Worm (Caenorhabditis elegans) whole organism, L1 larva: ENCODE data around the gene arrd-15.

ENCODE experiments used
- F16B12.6 ChIP-seq: fragments of 150-350 bp; optimal IDR thresholded peaks from 2 replicates; lab custom pipeline; 2014; ENCODE audit warnings: missing biosample characterization, missing genetic modification characterization
- aly-2 ChIP-seq: fragments of 150-350 bp; optimal IDR thresholded peaks from 2 replicates; lab custom pipeline; 2014; ENCODE audit warnings: missing biosample characterization, missing genetic modification characterization
- ama-1 ChIP-seq: fragments of 150-350 bp; optimal IDR thresholded peaks from 2 replicates; lab custom pipeline; 2014
- blmp-1 ChIP-seq: fragments of 150-350 bp; optimal IDR thresholded peaks from 2 replicates; lab custom pipeline; 2014; ENCODE audit warnings: missing biosample characterization, missing genetic modification characterization
- ceh-8 ChIP-seq: fragments of 200-800 bp; sonication (Bioruptor generic); optimal IDR thresholded peaks from 2 replicates; lab custom pipeline; 2018; ENCODE audit warnings: mild to moderate bottlenecking, missing genetic modification characterization, moderate library complexity, missing compliant biosample characterization
- ceh-82 ChIP-seq, 3 experiments: fragments of 150-350 bp in 1 of 3; sonication (generic microtip) in 2 of 3; optimal IDR thresholded peaks; 2 replicates each; lab custom pipeline; 2014 to 2017; ENCODE audit warnings: missing biosample characterization in 3 of 3, missing genetic modification characterization in 3 of 3
- ceh-88 ChIP-seq: fragments of 200-800 bp; sonication (Bioruptor generic); IDR thresholded peaks from 2 replicates; pipeline ENCODE4 v1.3.6; 2022; ENCODE audit warnings: missing genetic modification characterization, missing compliant biosample characterization
- dpl-1 ChIP-seq, 3 experiments: fragments of 150-350 bp in 2 of 3; sonication (generic microtip) in 1 of 3; optimal IDR thresholded peaks; 2 replicates each; lab custom pipeline; 2014 to 2017; ENCODE audit warnings: missing biosample characterization in 3 of 3, missing genetic modification characterization in 3 of 3, missing genetic modification reagents in 3 of 3
- dsc-1 ChIP-seq: sonication (generic microtip); optimal IDR thresholded peaks from 2 replicates; lab custom pipeline; 2016; ENCODE audit warnings: mild to moderate bottlenecking, missing genetic modification characterization, missing compliant biosample characterization
- efl-1 ChIP-seq, 4 experiments: fragments of 150-350 bp; optimal IDR thresholded peaks in 3 of 4; peaks in 1 of 4; 1 replicate in 1 of 4; 2 replicates in 3 of 4; lab custom pipeline; 2014; ENCODE audit warnings: missing biosample characterization in 2 of 4, missing genetic modification characterization in 2 of 4, missing genetic modification reagents in 2 of 4
- elt-2 ChIP-seq: sonication (generic microtip); optimal IDR thresholded peaks from 2 replicates; lab custom pipeline; 2016; ENCODE audit warnings: missing genetic modification characterization, mild to moderate bottlenecking, inconsistent platforms, missing compliant biosample characterization, missing genetic modification reagents
- grh-1 ChIP-seq: fragments of 200-800 bp; sonication (Bioruptor generic); IDR thresholded peaks from 2 replicates; pipeline ENCODE4 v1.3.6; 2022; ENCODE audit warnings: missing genetic modification reagents, missing genetic modification characterization, missing compliant biosample characterization
- hlh-4 ChIP-seq: sonication (generic microtip); optimal IDR thresholded peaks from 2 replicates; lab custom pipeline; 2016; ENCODE audit warnings: mild to moderate bottlenecking, missing genetic modification characterization, missing compliant biosample characterization
- hpl-2 ChIP-seq: fragments of 150-350 bp; optimal IDR thresholded peaks from 2 replicates; lab custom pipeline; 2014; ENCODE audit warnings: missing biosample characterization, missing genetic modification reagents, missing genetic modification characterization
- irx-1 ChIP-seq: sonication (generic microtip); optimal IDR thresholded peaks from 2 replicates; lab custom pipeline; 2016; ENCODE audit warnings: missing genetic modification characterization, missing compliant biosample characterization
- isw-1 ChIP-seq: fragments of 200-800 bp; sonication (Bioruptor generic); IDR thresholded peaks from 2 replicates; pipeline ENCODE4 v1.3.6; 2022; ENCODE audit warnings: missing genetic modification characterization, missing compliant biosample characterization
- lin-14 ChIP-seq: fragments of 200-800 bp; sonication (Bioruptor generic); optimal IDR thresholded peaks from 2 replicates; lab custom pipeline; 2018; ENCODE audit warnings: mild to moderate bottlenecking, missing genetic modification characterization, moderate library complexity, missing compliant biosample characterization
- lir-3 ChIP-seq: sonication (generic microtip); optimal IDR thresholded peaks from 2 replicates; lab custom pipeline; 2016; ENCODE audit warnings: mild to moderate bottlenecking, missing genetic modification characterization, moderate library complexity, missing compliant biosample characterization; ENCODE audit not compliant: poor library complexity
- mef-2 ChIP-seq: fragments of 150-350 bp; optimal IDR thresholded peaks from 2 replicates; lab custom pipeline; 2014; ENCODE audit warnings: missing biosample characterization, missing genetic modification characterization
- mep-1 ChIP-seq: fragments of 150-350 bp; optimal IDR thresholded peaks from 2 replicates; lab custom pipeline; 2014; ENCODE audit warnings: missing biosample characterization, missing genetic modification characterization
- nhr-19 ChIP-seq: fragments of 200-800 bp; sonication (Bioruptor generic); conservative IDR thresholded peaks from 2 replicates; pipeline ENCODE4 v1.3.6; 2022; ENCODE audit warnings: missing genetic modification characterization, missing compliant biosample characterization
- nhr-20 ChIP-seq: sonication (generic microtip); optimal IDR thresholded peaks from 2 replicates; lab custom pipeline; 2016; ENCODE audit warnings: mild to moderate bottlenecking, missing genetic modification characterization, missing compliant biosample characterization
- nhr-237 ChIP-seq: fragments of 150-350 bp; optimal IDR thresholded peaks from 2 replicates; lab custom pipeline; 2014; ENCODE audit warnings: missing biosample characterization, missing genetic modification characterization
- nhr-47 ChIP-seq: sonication (generic microtip); optimal IDR thresholded peaks from 2 replicates; lab custom pipeline; 2016; ENCODE audit warnings: mild to moderate bottlenecking, missing genetic modification characterization, moderate library complexity, missing compliant biosample characterization
- nhr-71 ChIP-seq: sonication (generic microtip); optimal IDR thresholded peaks from 2 replicates; lab custom pipeline; 2016; ENCODE audit warnings: mild to moderate bottlenecking, missing genetic modification characterization, moderate library complexity, missing compliant biosample characterization
- nhr-76 ChIP-seq: sonication (generic microtip); optimal IDR thresholded peaks from 2 replicates; lab custom pipeline; 2017; ENCODE audit warnings: missing biosample characterization, missing genetic modification characterization
- nhr-77 ChIP-seq: fragments of 150-350 bp; optimal IDR thresholded peaks from 2 replicates; lab custom pipeline; 2014; ENCODE audit warnings: missing biosample characterization, missing genetic modification characterization
- nhr-84 ChIP-seq: sonication (generic microtip); optimal IDR thresholded peaks from 2 replicates; lab custom pipeline; 2017; ENCODE audit warnings: missing biosample characterization, missing genetic modification characterization
- nhr-85 ChIP-seq: sonication (generic microtip); peaks from one replicate; lab custom pipeline; 2016; ENCODE audit warnings: missing genetic modification characterization, inconsistent platforms, missing compliant biosample characterization
- pag-3 ChIP-seq: sonication (generic microtip); optimal IDR thresholded peaks from 2 replicates; lab custom pipeline; 2017; ENCODE audit warnings: missing genetic modification characterization, mild to moderate bottlenecking, missing compliant biosample characterization, antibody characterized with exemption, borderline replicate concordance; ENCODE audit not compliant: insufficient read depth
- pqm-1 ChIP-seq: sonication (generic microtip); optimal IDR thresholded peaks from 3 replicates; lab custom pipeline; 2017; ENCODE audit warnings: missing biosample characterization, missing genetic modification characterization
- skn-1 ChIP-seq: fragments of 150-350 bp; optimal IDR thresholded peaks from 2 replicates; lab custom pipeline; 2014; ENCODE audit warnings: missing biosample characterization, missing genetic modification characterization
- snpc-4 ChIP-seq: fragments of 150-350 bp; optimal IDR thresholded peaks from 2 replicates; lab custom pipeline; 2014; ENCODE audit warnings: missing biosample characterization, missing genetic modification characterization
- snu-23 ChIP-seq: sonication (generic microtip); optimal IDR thresholded peaks from 2 replicates; lab custom pipeline; 2016; ENCODE audit warnings: missing genetic modification characterization, missing compliant biosample characterization
- sup-37 ChIP-seq: fragments of 200-800 bp; sonication (Bioruptor generic); optimal IDR thresholded peaks from 2 replicates; lab custom pipeline; 2018; ENCODE audit warnings: mild to moderate bottlenecking, missing genetic modification characterization, missing compliant biosample characterization
- swsn-7 ChIP-seq: sonication (generic microtip); optimal IDR thresholded peaks from 2 replicates; lab custom pipeline; 2016; ENCODE audit warnings: missing genetic modification characterization, missing compliant biosample characterization
- tbx-2 ChIP-seq: sonication (generic microtip); optimal IDR thresholded peaks from 2 replicates; lab custom pipeline; 2016; ENCODE audit warnings: missing genetic modification characterization, missing compliant biosample characterization
- tlp-1 ChIP-seq: fragments of 150-350 bp; optimal IDR thresholded peaks from 2 replicates; lab custom pipeline; 2014; ENCODE audit warnings: missing biosample characterization, missing genetic modification characterization
- unc-130 ChIP-seq: fragments of 150-350 bp; optimal IDR thresholded peaks from 2 replicates; lab custom pipeline; 2017; ENCODE audit warnings: missing biosample characterization, missing genetic modification characterization, inconsistent platforms
- unc-30 ChIP-seq: sonication (generic microtip); optimal IDR thresholded peaks from 2 replicates; lab custom pipeline; 2017; ENCODE audit warnings: missing biosample characterization, missing genetic modification characterization
- unc-86 ChIP-seq: sonication (generic microtip); optimal IDR thresholded peaks from 2 replicates; lab custom pipeline; 2016; ENCODE audit warnings: missing genetic modification characterization, missing compliant biosample characterization
- zag-1 ChIP-seq: fragments of 150-350 bp; optimal IDR thresholded peaks from 2 replicates; lab custom pipeline; 2014; ENCODE audit warnings: missing biosample characterization, missing genetic modification characterization
- zip-4 ChIP-seq: fragments of 200-800 bp; sonication (Bioruptor generic); optimal IDR thresholded peaks from 2 replicates; lab custom pipeline; 2018; ENCODE audit warnings: mild to moderate bottlenecking, missing genetic modification characterization, moderate library complexity, missing compliant biosample characterization

The arrd-15 gene

ce11 chrIII:8923937-8924336 is 5.9 kb upstream of the arrd-15 start, which contains the start of gene ZK637.12:
Gene ZK637.12 (plus strand): TSS chrIII:8924237.
- no peak for TF ChIP-seq grh-1
- no peak for TF ChIP-seq unc-30
- TF ChIP-seq aly-2 (tag; lab: Kevin White, UChicago), result no peak
- TF ChIP-seq zag-1, result no peak

ce11 chrIII:8925539-8925938 is 4.3 kb upstream of the arrd-15 start:
- TF ChIP-seq nhr-84 (tag; lab: Kevin White, UChicago) (no peak), blmp-1 (tag; lab: Kevin White, UChicago) (peak; percentile 31), ama-1 (lab: Kevin White, UChicago) (no peak), nhr-85 (tag; lab: Kevin White, UChicago) (peak; percentile 51), pag-3 (tag; lab: Kevin White, UChicago) (no peak), skn-1 (tag; lab: Kevin White, UChicago) (no peak)

DNA sequence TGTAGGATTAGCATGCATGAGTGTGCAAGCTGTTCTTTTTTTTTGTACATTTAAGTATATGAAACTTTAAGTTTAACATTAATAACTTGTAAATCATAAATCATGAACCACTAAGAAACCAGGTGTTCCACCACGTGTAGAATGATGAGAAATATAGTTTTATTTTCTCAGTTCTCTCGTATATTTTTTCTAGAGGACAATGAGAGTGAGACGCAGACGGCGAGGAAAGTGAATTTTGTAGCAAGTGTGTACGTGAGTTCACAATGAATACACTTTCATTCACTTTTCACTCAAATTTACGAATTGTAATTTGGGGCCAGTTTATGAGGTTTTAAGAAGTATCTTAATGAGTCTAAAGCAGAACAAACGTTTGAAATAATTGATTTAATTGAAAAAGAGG is 3.3 kb upstream of the arrd-15 start:
- TF ChIP-seq ceh-82 (tag; optimal IDR thresholded peaks at IDR 0.05; lab: Kevin White, UChicago) (no peak), mep-1 (tag; lab: Kevin White, UChicago) (peak; percentile 33), nhr-71 (tag; lab: Kevin White, UChicago) (peak; percentile 13), lin-14 (GFP tag; lab: Kevin White, UChicago) (peak; percentile 62), dpl-1 (GFP tag; optimal IDR thresholded peaks at IDR 0.05; lab: Kevin White, UChicago) (peak in 2 of 3 experiments; percentile 6 to 26), unc-130 (tag; lab: Kevin White, UChicago) (no peak), zag-1 (no peak), dsc-1 (tag; lab: Kevin White, UChicago) (no peak), elt-2 (tag; lab: Kevin White, UChicago) (no peak), aly-2 (tag; lab: Kevin White, UChicago) (no peak), efl-1 (optimal IDR thresholded peaks at IDR 0.05; lab: Kevin White, UChicago) (no peak), efl-1 (GFP tag; optimal IDR thresholded peaks at IDR 0.05 in 1 of 2; lab: Kevin White, UChicago) (no peak), unc-86 (tag; lab: Kevin White, UChicago) (no peak), nhr-20 (tag; lab: Kevin White, UChicago) (peak; percentile 50), sup-37 (GFP tag; lab: Kevin White, UChicago) (no peak), ceh-88 (no peak), nhr-76 (tag; lab: Kevin White, UChicago) (no peak), tlp-1 (no peak), pqm-1 (tag; lab: Kevin White, UChicago) (no peak), nhr-19 (no peak), isw-1 (no peak), tbx-2 (tag; lab: Kevin White, UChicago) (no peak), grh-1 (no peak), hlh-4 (tag; lab: Kevin White, UChicago) (no peak), lir-3 (tag; lab: Kevin White, UChicago) (no peak), nhr-47 (tag; lab: Kevin White, UChicago) (no peak), ama-1 (lab: Kevin White, UChicago) (no peak), F16B12.6 (tag; lab: Kevin White, UChicago) (no peak), swsn-7 (tag; lab: Kevin White, UChicago) (no peak), snpc-4 (no peak), nhr-77 (tag; lab: Kevin White, UChicago) (no peak), blmp-1 (tag; lab: Kevin White, UChicago) (peak; percentile 87), hpl-2 (GFP tag; lab: Kevin White, UChicago) (no peak), mef-2 (no peak), ceh-8 (GFP tag; lab: Kevin White, UChicago) (no peak), nhr-237 (tag; lab: Kevin White, UChicago) (no peak), zip-4 (GFP tag; lab: Kevin White, UChicago) (no peak), snu-23 (GFP tag; lab: Kevin White, UChicago) (peak; percentile 20), irx-1 (no peak)
